Fruit fly (Drosophila melanogaster) whole organism, wandering third instar larva: ENCODE measurements around the gene Targ1.

Experiments used
- Abd-B ChIP-seq: fragments of >200 bp; optimal IDR thresholded peaks from 2 replicates; lab custom pipeline; 2017; ENCODE audit warnings: missing biosample characterization, missing genetic modification characterization
- CG32264 ChIP-seq: fragments of 200-800 bp; sonication (Bioruptor generic); optimal IDR thresholded peaks from 2 replicates; lab custom pipeline; 2016; ENCODE audit warnings: missing biosample characterization, missing genetic modification characterization
- CG9705 ChIP-seq: fragments of 200-800 bp; sonication (Bioruptor generic); optimal IDR thresholded peaks from 2 replicates; lab custom pipeline; 2018; ENCODE audit warnings: missing biosample characterization, mild to moderate bottlenecking, missing genetic modification characterization
- CrebA ChIP-seq: fragments of 200-800 bp; sonication (Bioruptor generic); optimal IDR thresholded peaks from 2 replicates; lab custom pipeline; 2016; ENCODE audit warnings: missing biosample characterization, mild to moderate bottlenecking, missing genetic modification characterization, borderline replicate concordance
- Dfd ChIP-seq: fragments of >200 bp; optimal IDR thresholded peaks from 2 replicates; lab custom pipeline; 2017; ENCODE audit warnings: missing biosample characterization, missing genetic modification characterization
- Dif ChIP-seq: fragments of 200-275, 200-300 bp; sonication (Bioruptor generic); optimal IDR thresholded peaks from 2 replicates; lab custom pipeline; 2018; ENCODE audit warnings: missing biosample characterization, missing genetic modification characterization; ENCODE audit not compliant: partially characterized antibody
- GATAd ChIP-seq: sonication (Bioruptor generic); optimal IDR thresholded peaks from 2 replicates; lab custom pipeline; 2016; ENCODE audit warnings: missing biosample characterization, missing genetic modification characterization
- HLH106 ChIP-seq: fragments of 200-800 bp; optimal IDR thresholded peaks from 3 replicates; lab custom pipeline; 2019; ENCODE audit warnings: missing biosample characterization, mild to moderate bottlenecking, missing genetic modification characterization, moderate library complexity
- Hnf4 ChIP-seq: fragments of 200-800 bp; sonication (Bioruptor generic); optimal IDR thresholded peaks from 2 replicates; lab custom pipeline; 2016; ENCODE audit warnings: missing biosample characterization, mild to moderate bottlenecking, missing genetic modification characterization
- Hr78 ChIP-seq: fragments of >200 bp; optimal IDR thresholded peaks from 2 replicates; lab custom pipeline; 2017; ENCODE audit warnings: missing biosample characterization, missing genetic modification characterization
- Hr83 ChIP-seq: fragments of 200-300 bp; sonication (Bioruptor generic); optimal IDR thresholded peaks from 2 replicates; lab custom pipeline; 2016; ENCODE audit warnings: missing biosample characterization, mild to moderate bottlenecking, missing genetic modification characterization, moderate library complexity; ENCODE audit not compliant: poor library complexity, severe bottlenecking
- Jra ChIP-seq: sonication (Bioruptor generic); optimal IDR thresholded peaks from 2 replicates; lab custom pipeline; 2016; ENCODE audit warnings: missing biosample characterization, missing genetic modification characterization
- Mio ChIP-seq: sonication (Bioruptor generic); optimal IDR thresholded peaks from 2 replicates; lab custom pipeline; 2016; ENCODE audit warnings: missing biosample characterization, missing genetic modification characterization
- Myc ChIP-seq: fragments of >200 bp; optimal IDR thresholded peaks from 2 replicates; lab custom pipeline; 2017
- N ChIP-seq: fragments of >200 bp; optimal IDR thresholded peaks from 2 replicates; lab custom pipeline; 2018; ENCODE audit warnings: missing biosample characterization, missing external identifiers, missing genetic modification characterization
- OdsH ChIP-seq: fragments of 200-800 bp; sonication (Bioruptor generic); optimal IDR thresholded peaks from 2 replicates; lab custom pipeline; 2016; ENCODE audit warnings: missing biosample characterization, mild to moderate bottlenecking, missing genetic modification characterization
- Rel ChIP-seq, 2 experiments: fragments of 200-800 bp; sonication (Bioruptor generic) in 1 of 2; optimal IDR thresholded peaks; 2 replicates in 1 of 2; 3 replicates in 1 of 2; lab custom pipeline; 2016 to 2019; ENCODE audit warnings: mild to moderate bottlenecking in 2 of 2, missing biosample characterization in 2 of 2, missing genetic modification characterization in 2 of 2, moderate library complexity in 1 of 2
- Sp1 ChIP-seq: fragments of 200-800 bp; sonication (Bioruptor generic); optimal IDR thresholded peaks from 3 replicates; lab custom pipeline; 2019; ENCODE audit warnings: missing biosample characterization, mild to moderate bottlenecking, missing genetic modification characterization, moderate library complexity
- Vsx2 ChIP-seq: fragments of 200-300, 225-300 bp; sonication (Bioruptor generic); optimal IDR thresholded peaks from 2 replicates; lab custom pipeline; 2018; ENCODE audit warnings: missing biosample characterization, missing genetic modification characterization; ENCODE audit not compliant: partially characterized antibody
- br ChIP-seq: fragments of 200-800 bp; sonication (Bioruptor generic); optimal IDR thresholded peaks from 2 replicates; lab custom pipeline; 2016; ENCODE audit warnings: missing biosample characterization, missing genetic modification characterization
- brk ChIP-seq: fragments of 200-800 bp; sonication (Bioruptor generic); optimal IDR thresholded peaks from 2 replicates; lab custom pipeline; 2016; ENCODE audit warnings: missing biosample characterization, mild to moderate bottlenecking, missing genetic modification characterization
- dl ChIP-seq, 2 experiments: fragments of 175-275, 200-275 bp in 1 of 2; fragments of 200-275 bp in 1 of 2; sonication (Bioruptor generic); optimal IDR thresholded peaks; lab custom pipeline; 2018; ENCODE audit warnings: mild to moderate bottlenecking in 2 of 2, missing biosample characterization in 2 of 2, missing genetic modification characterization in 2 of 2, moderate library complexity in 2 of 2; ENCODE audit not compliant: partially characterized antibody in 2 of 2, insufficient read depth in 1 of 2
- dmrt93B ChIP-seq: fragments of 200-800 bp; sonication (Bioruptor generic); optimal IDR thresholded peaks from 2 replicates; lab custom pipeline; 2018; ENCODE audit warnings: missing biosample characterization, mild to moderate bottlenecking, missing genetic modification characterization
- dsf ChIP-seq: sonication (Bioruptor generic); optimal IDR thresholded peaks from 2 replicates; lab custom pipeline; 2016; ENCODE audit warnings: missing biosample characterization, missing genetic modification characterization, borderline replicate concordance
- ey ChIP-seq: fragments of 200-800 bp; sonication (Bioruptor generic); optimal IDR thresholded peaks from 2 replicates; lab custom pipeline; 2016; ENCODE audit warnings: missing biosample characterization, missing genetic modification characterization
- foxo ChIP-seq, 2 experiments: fragments of 200-800 bp; sonication (Bioruptor generic); optimal IDR thresholded peaks; 2 replicates in 1 of 2; 3 replicates in 1 of 2; lab custom pipeline; 2016 to 2017; ENCODE audit warnings: missing biosample characterization in 2 of 2, missing genetic modification characterization in 2 of 2
- fru ChIP-seq: fragments of 200-800 bp; sonication (Bioruptor generic); optimal IDR thresholded peaks from 3 replicates; lab custom pipeline; 2016; ENCODE audit warnings: missing biosample characterization, mild to moderate bottlenecking, missing genetic modification characterization
- h ChIP-seq: fragments of 200-800 bp; sonication (Bioruptor generic); optimal IDR thresholded peaks from 3 replicates; lab custom pipeline; 2016; ENCODE audit warnings: missing biosample characterization, mild to moderate bottlenecking, missing genetic modification characterization
- jim ChIP-seq: fragments of 175-275, 200-325 bp; sonication (Bioruptor generic); optimal IDR thresholded peaks from 2 replicates; lab custom pipeline; 2016; ENCODE audit warnings: missing biosample characterization, mild to moderate bottlenecking, missing genetic modification characterization
- lola ChIP-seq: fragments of >200 bp; optimal IDR thresholded peaks from 2 replicates; lab custom pipeline; 2017; ENCODE audit warnings: missing biosample characterization, missing genetic modification characterization
- pan ChIP-seq: fragments of >200 bp; optimal IDR thresholded peaks from 2 replicates; lab custom pipeline; 2017
- psq ChIP-seq: fragments of 200-800 bp; sonication (Bioruptor generic); optimal IDR thresholded peaks from 3 replicates; lab custom pipeline; 2017; ENCODE audit warnings: missing biosample characterization, mild to moderate bottlenecking, missing genetic modification characterization, moderate library complexity
- rgr ChIP-seq: fragments of 200-800 bp; sonication (Bioruptor generic); optimal IDR thresholded peaks from 3 replicates; lab custom pipeline; 2016; ENCODE audit warnings: missing biosample characterization, mild to moderate bottlenecking, missing genetic modification characterization
- sage ChIP-seq: fragments of 200-800 bp; sonication (Bioruptor generic); optimal IDR thresholded peaks from 2 replicates; lab custom pipeline; 2016; ENCODE audit warnings: missing biosample characterization, mild to moderate bottlenecking, missing genetic modification characterization
- sv ChIP-seq: fragments of 200-800 bp; sonication (Bioruptor generic); optimal IDR thresholded peaks from 3 replicates; lab custom pipeline; 2016; ENCODE audit warnings: missing biosample characterization, missing genetic modification characterization
- tai ChIP-seq: sonication (Bioruptor generic); optimal IDR thresholded peaks from 2 replicates; lab custom pipeline; 2016; ENCODE audit warnings: missing biosample characterization, missing genetic modification characterization
- usp ChIP-seq: fragments of >200 bp; optimal IDR thresholded peaks from 2 replicates; lab custom pipeline; 2017; ENCODE audit warnings: missing biosample characterization, missing genetic modification characterization
- woc ChIP-seq: sonication (Bioruptor generic); optimal IDR thresholded peaks from 2 replicates; lab custom pipeline; 2016; ENCODE audit warnings: missing biosample characterization, mild to moderate bottlenecking, missing genetic modification characterization

Targ1 gene

dm6 chr3L:21186487-21186886, 16.2 kb downstream of the Targ1 start:
- TF ChIP-seq lola (no peak), pan (lab: Kevin White, UChicago) (no peak), CrebA (GFP tag; lab: Kevin White, UChicago) (no peak), dsf (no peak), Rel (GFP tag; optimal IDR thresholded peaks at IDR 0.05; lab: Kevin White, UChicago) (no peak), Rel (tag; optimal IDR thresholded peaks at IDR 0.05; lab: Kevin White, UChicago) (no peak), CG32264 (GFP tag; lab: Kevin White, UChicago) (no peak), Sp1 (GFP tag; lab: Kevin White, UChicago) (no peak), h (no peak), dmrt93B (GFP tag; lab: Kevin White, UChicago) (no peak), N (no peak), usp (no peak), brk (GFP tag; lab: Kevin White, UChicago) (no peak), Myc (lab: Kevin White, UChicago) (no peak), sage (no peak), ey (GFP tag; lab: Kevin White, UChicago) (no peak), Hr83 (no peak), OdsH (GFP tag; lab: Kevin White, UChicago) (no peak)

dm6 chr3L:21185622-21186021, 17.1 kb downstream of the Targ1 start:
- TF ChIP-seq usp: no peak
- no peak for TF ChIP-seq brk (GFP tag; lab: Kevin White, UChicago)
- TF ChIP-seq Abd-B: no peak
- no peak for TF ChIP-seq dmrt93B (GFP tag; lab: Kevin White, UChicago)
- no peak for TF ChIP-seq ey (GFP tag; lab: Kevin White, UChicago)
- no peak for TF ChIP-seq tai (GFP tag; lab: Kevin White, UChicago)
- no peak for TF ChIP-seq GATAd (GFP tag; lab: Kevin White, UChicago)
- TF ChIP-seq Dfd (GFP tag; lab: Kevin White, UChicago): no peak
- no peak for TF ChIP-seq Vsx2 (GFP tag; lab: Kevin White, UChicago)
- no peak for TF ChIP-seq foxo (GFP tag; optimal IDR thresholded peaks at IDR 0.05; lab: Kevin White, UChicago)
- TF ChIP-seq, all 38 proteins: peak for 0

DNA sequence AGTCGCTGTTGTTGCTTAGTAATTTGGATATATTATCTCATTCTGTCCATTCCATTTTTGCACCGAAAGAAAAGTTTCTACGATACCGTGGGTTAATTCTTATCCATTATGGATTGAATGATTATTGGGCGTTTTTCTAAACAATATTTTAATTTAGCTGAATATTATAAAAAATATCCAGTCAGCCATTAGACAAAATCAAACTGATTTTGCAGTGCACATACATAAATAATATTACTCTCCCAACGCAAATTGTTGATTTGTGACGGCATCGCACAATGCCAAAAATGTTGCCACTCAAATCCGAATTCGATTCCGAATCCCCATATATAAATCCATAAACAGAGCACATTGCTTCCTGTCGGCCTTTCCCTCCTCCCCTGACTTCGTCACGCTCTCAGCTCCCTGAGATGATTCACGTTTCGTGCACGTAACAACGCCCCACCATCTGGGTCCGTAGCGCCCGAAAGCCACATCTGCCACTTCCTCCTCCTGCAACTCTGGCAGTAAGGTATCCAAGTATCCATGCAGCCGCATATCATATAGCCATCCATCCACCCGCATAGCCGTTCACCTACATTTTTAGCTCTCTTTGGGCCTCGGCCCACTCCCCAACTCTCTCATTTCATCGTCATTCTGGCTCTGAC, 25.6 kb downstream of the Targ1 start:
- TF ChIP-seq lola (no peak), sv (GFP tag; lab: Kevin White, UChicago) (peak; percentile 53), sage (no peak), jim (GFP tag; lab: Kevin White, UChicago) (no peak), tai (GFP tag; lab: Kevin White, UChicago) (no peak), Mio (no peak), Hr78 (GFP tag; lab: Kevin White, UChicago) (no peak), CG32264 (GFP tag; lab: Kevin White, UChicago) (no peak), GATAd (GFP tag; lab: Kevin White, UChicago) (no peak), psq (GFP tag; lab: Kevin White, UChicago) (no peak), dl (GFP tag; optimal IDR thresholded peaks at IDR 0.05; lab: Kevin White, UChicago; ENCODE audit: insufficient read depth in 1 of 2, partially characterized antibody in 2 of 2) (no peak), Sp1 (GFP tag; lab: Kevin White, UChicago) (peak; percentile 41), HLH106 (tag; lab: Kevin White, UChicago) (peak; percentile 64), CG9705 (GFP tag; lab: Kevin White, UChicago) (no peak), OdsH (GFP tag; lab: Kevin White, UChicago) (peak; percentile 66), CrebA (GFP tag; lab: Kevin White, UChicago) (no peak), fru (GFP tag; lab: Kevin White, UChicago) (peak; percentile 62), Dif (no peak), pan (lab: Kevin White, UChicago) (no peak), h (peak; percentile 73), Hr83 (no peak), N (no peak), woc (GFP tag; lab: Kevin White, UChicago) (peak; percentile 31), Jra (GFP tag; lab: Kevin White, UChicago) (no peak), ey (GFP tag; lab: Kevin White, UChicago) (peak; percentile 61), usp (no peak), dmrt93B (GFP tag; lab: Kevin White, UChicago) (peak; percentile 19), Rel (GFP tag; optimal IDR thresholded peaks at IDR 0.05; lab: Kevin White, UChicago) (no peak), Rel (tag; optimal IDR thresholded peaks at IDR 0.05; lab: Kevin White, UChicago) (no peak), Hnf4 (GFP tag; lab: Kevin White, UChicago) (no peak), brk (GFP tag; lab: Kevin White, UChicago) (peak; percentile 38), Myc (lab: Kevin White, UChicago) (no peak), foxo (GFP tag; optimal IDR thresholded peaks at IDR 0.05; lab: Kevin White, UChicago) (peak in 1 of 2 experiments; percentile 68), Vsx2 (GFP tag; lab: Kevin White, UChicago) (no peak), dsf (no peak), br (GFP tag; lab: Kevin White, UChicago) (peak; percentile 47), Abd-B (no peak), Dfd (GFP tag; lab: Kevin White, UChicago) (no peak), rgr (peak; percentile 77)
